Worm (Caenorhabditis elegans) whole organism, mixed stage, embryonic: ENCODE data around the gene F46H5.5.

Experiments
- M03D4.4 ChIP-seq: sonication (generic microtip); optimal IDR thresholded peaks from 2 replicates; lab custom pipeline; 2017; ENCODE audit warnings: mild to moderate bottlenecking, missing genetic modification characterization, missing compliant biosample characterization
- bed-3 ChIP-seq: fragments of 200-800 bp; sonication (Bioruptor generic); optimal IDR thresholded peaks from 3 replicates; lab custom pipeline; 2018; ENCODE audit warnings: mild to moderate bottlenecking, missing genetic modification characterization, moderate library complexity, missing compliant biosample characterization
- blmp-1 ChIP-seq: fragments of 150-350 bp; optimal IDR thresholded peaks from 2 replicates; lab custom pipeline; 2014; ENCODE audit warnings: missing biosample characterization, missing genetic modification characterization
- ceh-39 ChIP-seq: fragments of 150-350 bp; optimal IDR thresholded peaks from 2 replicates; lab custom pipeline; 2014; ENCODE audit warnings: missing biosample characterization, missing genetic modification characterization
- ceh-43 ChIP-seq: fragments of 200-800 bp; sonication (Bioruptor generic); optimal IDR thresholded peaks from 2 replicates; lab custom pipeline; 2018; ENCODE audit warnings: mild to moderate bottlenecking, missing genetic modification characterization, moderate library complexity, missing compliant biosample characterization
- ces-1 ChIP-seq: fragments of 150-350 bp; optimal IDR thresholded peaks from 2 replicates; lab custom pipeline; 2014; ENCODE audit warnings: missing biosample characterization, missing genetic modification reagents, missing genetic modification characterization
- cnd-1 ChIP-seq: fragments of 200-800 bp; sonication (Bioruptor generic); optimal IDR thresholded peaks from 2 replicates; lab custom pipeline; 2018; ENCODE audit warnings: mild to moderate bottlenecking, missing genetic modification characterization, missing compliant biosample characterization
- drap-1 ChIP-seq: fragments of 200-800 bp; sonication (Bioruptor generic); optimal IDR thresholded peaks from 3 replicates; lab custom pipeline; 2018; ENCODE audit warnings: mild to moderate bottlenecking, missing genetic modification characterization, missing compliant biosample characterization
- elt-1 ChIP-seq: sonication (generic microtip); optimal IDR thresholded peaks from 2 replicates; lab custom pipeline; 2017; ENCODE audit warnings: missing genetic modification characterization, mild to moderate bottlenecking, missing compliant biosample characterization, antibody characterized with exemption, moderate library complexity, borderline replicate concordance; ENCODE audit not compliant: insufficient read depth
- elt-3 ChIP-seq: fragments of 150-350 bp; optimal IDR thresholded peaks from 2 replicates; lab custom pipeline; 2014; ENCODE audit warnings: missing biosample characterization, missing genetic modification characterization
- flh-1 ChIP-seq: fragments of 200-800 bp; sonication (Bioruptor generic); optimal IDR thresholded peaks from 2 replicates; lab custom pipeline; 2018; ENCODE audit warnings: mild to moderate bottlenecking, missing genetic modification characterization, moderate library complexity, missing compliant biosample characterization
- hlh-1 ChIP-seq: fragments of 150-350 bp; optimal IDR thresholded peaks from 2 replicates; lab custom pipeline; 2014; ENCODE audit warnings: missing biosample characterization, missing genetic modification reagents, missing genetic modification characterization
- lin-13 ChIP-seq: fragments of 150-350 bp; optimal IDR thresholded peaks from 2 replicates; lab custom pipeline; 2014; ENCODE audit warnings: missing biosample characterization, missing genetic modification characterization
- lin-32 ChIP-seq: fragments of 200-800 bp; sonication (Bioruptor generic); optimal IDR thresholded peaks from 2 replicates; lab custom pipeline; 2018; ENCODE audit warnings: mild to moderate bottlenecking, missing genetic modification characterization, missing compliant biosample characterization
- lsy-2 ChIP-seq: fragments of 150-350 bp; optimal IDR thresholded peaks from 2 replicates; lab custom pipeline; 2014; ENCODE audit warnings: missing biosample characterization, missing genetic modification characterization
- mep-1 ChIP-seq: fragments of 150-350 bp; optimal IDR thresholded peaks from 2 replicates; lab custom pipeline; 2017; ENCODE audit warnings: missing biosample characterization, missing genetic modification reagents, missing genetic modification characterization, inconsistent platforms
- mls-2 ChIP-seq: sonication (generic microtip); optimal IDR thresholded peaks from 2 replicates; lab custom pipeline; 2016; ENCODE audit warnings: mild to moderate bottlenecking, missing genetic modification characterization, moderate library complexity, missing compliant biosample characterization
- nhr-12 ChIP-seq: fragments of 150-350 bp; optimal IDR thresholded peaks from 2 replicates; lab custom pipeline; 2014; ENCODE audit warnings: missing biosample characterization, missing genetic modification characterization
- nhr-2 ChIP-seq: fragments of 150-350 bp; optimal IDR thresholded peaks from 2 replicates; lab custom pipeline; 2014; ENCODE audit warnings: missing biosample characterization, missing genetic modification characterization
- nhr-237 ChIP-seq: fragments of 150-350 bp; optimal IDR thresholded peaks from 2 replicates; lab custom pipeline; 2014; ENCODE audit warnings: missing biosample characterization, missing genetic modification characterization
- nhr-28 ChIP-seq: fragments of 150-350 bp; optimal IDR thresholded peaks from 2 replicates; lab custom pipeline; 2014; ENCODE audit warnings: missing biosample characterization, missing genetic modification characterization
- nhr-76 ChIP-seq: sonication (generic microtip); optimal IDR thresholded peaks from 2 replicates; lab custom pipeline; 2017; ENCODE audit warnings: missing biosample characterization, missing genetic modification characterization
- pha-4 ChIP-seq: fragments of 150-350 bp; optimal IDR thresholded peaks from 2 replicates; lab custom pipeline; 2018; ENCODE audit warnings: missing biosample characterization, missing genetic modification reagents, missing genetic modification characterization
- sem-2 ChIP-seq: fragments of 200-800 bp; sonication (Bioruptor generic); optimal IDR thresholded peaks from 2 replicates; lab custom pipeline; 2018; ENCODE audit warnings: mild to moderate bottlenecking, missing genetic modification characterization, missing compliant biosample characterization
- snpc-4 ChIP-seq: fragments of 150-350 bp; optimal IDR thresholded peaks from 2 replicates; lab custom pipeline; 2014; ENCODE audit warnings: missing biosample characterization, missing genetic modification characterization
- sptf-1 ChIP-seq: sonication (generic microtip); optimal IDR thresholded peaks from 2 replicates; lab custom pipeline; 2017; ENCODE audit warnings: mild to moderate bottlenecking, missing genetic modification characterization, moderate library complexity, missing compliant biosample characterization
- tbx-8 ChIP-seq: fragments of 200-800 bp; sonication (Bioruptor generic); optimal IDR thresholded peaks from 2 replicates; lab custom pipeline; 2018; ENCODE audit warnings: mild to moderate bottlenecking, missing genetic modification characterization, moderate library complexity, missing compliant biosample characterization
- unc-120 ChIP-seq: sonication (generic microtip); optimal IDR thresholded peaks from 2 replicates; lab custom pipeline; 2017; ENCODE audit warnings: missing genetic modification characterization, missing compliant biosample characterization; ENCODE audit not compliant: poor library complexity, severe bottlenecking
- unc-39 ChIP-seq: fragments of 150-350 bp; optimal IDR thresholded peaks from 2 replicates; lab custom pipeline; 2014; ENCODE audit warnings: missing biosample characterization, missing genetic modification characterization
- unc-62 ChIP-seq: fragments of 150-350 bp; optimal IDR thresholded peaks from 2 replicates; lab custom pipeline; 2014; ENCODE audit warnings: missing biosample characterization, missing genetic modification reagents, missing genetic modification characterization
- zip-8 ChIP-seq: fragments of 150-350 bp; optimal IDR thresholded peaks from 2 replicates; lab custom pipeline; 2014; ENCODE audit warnings: missing biosample characterization, missing genetic modification characterization
- ztf-11 ChIP-seq: fragments of 150-350 bp; optimal IDR thresholded peaks from 2 replicates; lab custom pipeline; 2014; ENCODE audit warnings: missing biosample characterization, missing genetic modification characterization

Gene F46H5.5

DNA sequence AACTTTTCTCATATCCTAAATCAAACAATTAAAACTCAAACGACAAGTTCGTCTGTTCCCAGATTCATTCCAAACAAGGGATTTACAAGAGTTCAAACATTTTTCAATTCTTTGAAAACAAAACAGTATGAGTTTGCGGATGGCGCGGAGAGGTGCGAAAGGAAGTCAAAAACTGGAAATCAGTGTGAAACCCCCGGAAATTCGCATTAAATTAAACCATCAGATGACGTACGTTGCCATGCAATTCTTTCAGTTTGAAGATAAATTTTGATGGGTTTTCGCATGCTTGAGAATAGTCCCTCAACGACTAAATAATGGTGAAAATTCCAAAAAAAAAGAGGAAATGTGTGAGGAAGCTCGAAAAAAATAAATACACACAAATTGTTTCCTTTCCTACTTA lies 27.4 kb downstream of the F46H5.5 start:
- no peak for TF ChIP-seq unc-39 (tag; lab: Kevin White, UChicago)
- no peak for TF ChIP-seq ces-1 (GFP tag; lab: Kevin White, UChicago)
- TF ChIP-seq lsy-2 = no peak
- TF ChIP-seq pha-4 (tag; lab: Kevin White, UChicago) = no peak
- no peak for TF ChIP-seq nhr-2 (tag; lab: Kevin White, UChicago)
- no peak for TF ChIP-seq nhr-28 (tag; lab: Kevin White, UChicago)
- no peak for TF ChIP-seq sptf-1 (tag; lab: Kevin White, UChicago)
- TF ChIP-seq elt-1 (tag; lab: Kevin White, UChicago) = no peak
- TF ChIP-seq ceh-43 (GFP tag; lab: Kevin White, UChicago) = no peak
- no peak for TF ChIP-seq hlh-1
- TF ChIP-seq nhr-76 (tag; lab: Kevin White, UChicago) = no peak
- TF ChIP-seq ztf-11 (tag; lab: Kevin White, UChicago) = no peak
- TF ChIP-seq elt-3 (tag; lab: Kevin White, UChicago) = no peak
- no peak for TF ChIP-seq tbx-8 (GFP tag; lab: Kevin White, UChicago)

DNA sequence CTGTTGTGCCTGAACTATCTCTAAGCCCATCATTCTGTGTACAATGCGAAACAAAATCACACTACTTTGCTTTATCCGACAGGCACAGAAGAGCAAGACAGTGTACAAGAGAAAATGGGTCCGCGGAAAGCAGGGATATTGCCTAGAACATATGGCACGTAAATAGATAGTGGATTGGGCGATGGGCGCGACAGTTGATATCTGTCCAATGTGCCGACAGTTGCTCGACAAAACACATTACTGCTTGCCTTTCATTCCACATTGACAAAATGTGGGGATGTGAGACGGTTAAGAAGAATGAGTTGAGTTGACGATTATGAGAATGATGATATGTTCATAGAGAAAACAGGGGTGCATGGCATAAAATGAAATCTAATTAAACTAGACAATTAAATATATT lies 31.8 kb downstream of the F46H5.5 start:
- TF ChIP-seq ceh-39 (tag; lab: Kevin White, UChicago) (no peak), unc-120 (peak; percentile 9), sem-2 (GFP tag; lab: Kevin White, UChicago) (no peak), flh-1 (GFP tag; lab: Kevin White, UChicago) (no peak), nhr-2 (tag; lab: Kevin White, UChicago) (no peak), unc-62 (GFP tag; lab: Kevin White, UChicago) (peak; percentile 38), sptf-1 (tag; lab: Kevin White, UChicago) (no peak), M03D4.4 (no peak), lsy-2 (no peak), mls-2 (tag; lab: Kevin White, UChicago) (no peak), nhr-12 (tag; lab: Kevin White, UChicago) (no peak), ceh-43 (GFP tag; lab: Kevin White, UChicago) (no peak), elt-1 (tag; lab: Kevin White, UChicago) (no peak), drap-1 (GFP tag; lab: Kevin White, UChicago) (no peak), blmp-1 (tag; lab: Kevin White, UChicago) (no peak), hlh-1 (peak; percentile 98), nhr-28 (tag; lab: Kevin White, UChicago) (no peak), tbx-8 (GFP tag; lab: Kevin White, UChicago) (no peak), snpc-4 (tag; lab: Kevin White, UChicago) (no peak), bed-3 (no peak), zip-8 (tag; lab: Kevin White, UChicago) (no peak), lin-32 (GFP tag; lab: Kevin White, UChicago) (no peak), lin-13 (no peak), ztf-11 (tag; lab: Kevin White, UChicago) (no peak), nhr-237 (no peak), mep-1 (tag; lab: Kevin White, UChicago) (no peak)

DNA sequence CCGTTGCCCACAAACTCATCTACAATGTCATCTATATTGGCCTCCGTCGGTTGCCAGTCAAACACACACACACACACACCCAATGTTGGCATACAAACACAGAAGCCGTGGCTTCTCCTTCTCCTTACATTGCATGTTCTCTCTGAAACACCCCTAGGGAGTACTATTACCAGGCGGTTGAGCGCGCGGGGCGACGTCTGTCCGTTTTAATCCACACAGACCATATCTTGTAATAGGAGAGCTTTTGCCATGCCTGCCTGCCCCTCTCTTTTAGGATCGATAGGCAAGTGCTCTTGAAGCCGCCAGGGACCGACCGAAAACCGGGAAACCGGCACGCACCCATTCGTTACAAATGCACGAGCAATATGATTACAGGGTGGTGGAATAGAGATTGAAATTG lies 32.3 kb downstream of the F46H5.5 start:
- TF ChIP-seq ces-1 (GFP tag; lab: Kevin White, UChicago) (peak; percentile 14), drap-1 (GFP tag; lab: Kevin White, UChicago) (no peak)

DNA sequence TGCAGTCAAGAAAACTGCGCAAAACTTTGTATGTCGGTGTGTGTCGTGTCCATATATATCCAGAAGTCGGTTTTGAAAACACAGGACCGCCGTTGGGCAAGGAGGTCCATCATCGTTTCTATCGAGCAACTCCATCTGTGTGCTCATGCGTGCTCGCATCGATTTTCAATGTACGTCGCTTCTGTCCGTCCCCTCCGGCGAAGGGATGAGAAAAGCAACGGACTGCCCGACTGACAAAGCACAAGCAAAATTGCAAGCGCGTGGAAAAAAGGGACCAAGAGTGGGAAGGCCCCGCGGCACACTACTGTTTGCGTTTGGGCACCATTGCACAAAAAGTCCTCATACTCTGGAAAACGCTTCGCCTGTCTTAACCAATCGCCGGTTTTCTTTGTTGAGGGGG lies 34.4 kb downstream of the F46H5.5 start:
- peak; percentile 1 for TF ChIP-seq mls-2 (tag; lab: Kevin White, UChicago)
- TF ChIP-seq lsy-2 = no peak

DNA sequence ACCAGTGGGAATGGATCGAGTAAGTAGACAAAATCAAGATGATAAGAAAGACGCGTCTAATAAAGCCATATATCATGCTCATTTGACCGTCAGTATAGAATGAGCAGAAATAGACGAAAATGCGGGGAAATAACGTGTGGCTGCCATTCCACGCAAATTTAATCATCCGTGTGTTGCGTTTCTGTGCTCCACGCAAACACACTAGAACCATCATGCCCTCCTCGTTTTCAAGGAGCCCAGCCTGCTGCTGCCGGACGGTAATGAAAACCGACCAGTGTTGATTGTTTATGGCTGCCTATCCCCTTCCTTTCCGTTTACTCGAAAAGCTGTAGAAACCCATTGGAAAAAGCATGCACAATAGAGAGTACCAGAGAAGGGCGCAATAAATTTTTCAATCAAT lies 36.6 kb downstream of the F46H5.5 start:
- no peak for TF ChIP-seq sem-2 (GFP tag; lab: Kevin White, UChicago)
- TF ChIP-seq M03D4.4 = no peak
- TF ChIP-seq bed-3 = no peak
- TF ChIP-seq zip-8 (tag; lab: Kevin White, UChicago) = no peak
- TF ChIP-seq drap-1 (GFP tag; lab: Kevin White, UChicago) = no peak
- TF ChIP-seq lsy-2 = no peak
- TF ChIP-seq nhr-12 (tag; lab: Kevin White, UChicago) = no peak
- TF ChIP-seq hlh-1 = no peak
- TF ChIP-seq cnd-1 (tag; lab: Kevin White, UChicago) = no peak
- TF ChIP-seq mls-2 (tag; lab: Kevin White, UChicago) = peak; percentile 54
- TF ChIP-seq ces-1 (GFP tag; lab: Kevin White, UChicago) = peak; percentile 63
- TF ChIP-seq unc-39 (tag; lab: Kevin White, UChicago) = no peak
